Fruit fly (Drosophila melanogaster): ENCODE data around the gene CG34448.

The CG34448 gene

DNA sequence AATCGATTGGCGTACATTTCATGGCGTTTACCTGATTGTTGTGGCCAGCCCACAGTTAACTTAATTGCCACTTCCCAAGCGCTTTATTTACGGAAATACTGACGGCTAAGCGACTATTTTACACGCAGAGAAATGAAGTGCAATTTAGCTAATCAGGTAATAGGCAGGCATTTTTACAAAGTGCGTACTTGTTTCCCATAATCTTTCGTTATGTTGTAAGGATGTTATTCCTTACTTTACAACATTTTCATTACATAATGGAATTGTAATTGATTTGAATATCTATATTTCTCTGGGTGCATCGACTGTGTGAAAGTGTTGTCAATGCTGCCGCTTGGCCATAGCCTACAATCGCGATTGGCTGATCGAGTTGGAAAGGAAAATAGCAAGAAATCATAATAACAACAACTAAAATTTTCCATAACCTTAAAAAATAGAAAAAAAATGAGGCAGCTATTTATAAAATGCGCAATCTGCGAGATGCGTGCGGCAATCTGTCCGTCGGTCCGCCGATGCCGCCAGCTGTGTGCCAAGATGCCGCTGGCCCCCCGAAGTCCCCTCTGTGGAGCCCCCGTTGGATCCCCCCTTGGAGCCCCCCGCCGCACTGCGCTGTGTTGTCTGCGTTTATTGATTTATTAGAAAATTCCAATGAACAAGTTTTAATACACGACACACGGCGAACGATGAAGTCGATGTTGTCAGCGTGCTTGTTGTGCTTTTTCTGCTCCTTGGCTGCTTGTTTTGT is 8.9 kb upstream of the CG34448 start (continued):
- peak; percentile 30 for TF ChIP-seq trem (tag; optimal IDR thresholded peaks at IDR 0.05)
- TF ChIP-seq CG15601 (tag; optimal IDR thresholded peaks at IDR 0.05): no peak
- TF ChIP-seq CG12219 (GFP tag; optimal IDR thresholded peaks at IDR 0.05): peak; percentile 52
- peak; percentile 75 for TF ChIP-seq gem (tag; optimal IDR thresholded peaks at IDR 0.05)
- TF ChIP-seq sens (GFP tag): peak; percentile 89
- TF ChIP-seq Dp (GFP tag; optimal IDR thresholded peaks at IDR 0.05): no peak
- TF ChIP-seq CG3065 (GFP tag; optimal IDR thresholded peaks at IDR 0.05): no peak
- peak; percentile 18 for TF ChIP-seq zfh2 (GFP tag; optimal IDR thresholded peaks at IDR 0.05)
- TF ChIP-seq bab2 (GFP tag; optimal IDR thresholded peaks at IDR 0.05): peak; percentile 44
- TF ChIP-seq CG8478 (optimal IDR thresholded peaks at IDR 0.05): no peak
- TF ChIP-seq luna (GFP tag; optimal IDR thresholded peaks at IDR 0.05): no peak
- no peak for TF ChIP-seq Dip3 (GFP tag; optimal IDR thresholded peaks at IDR 0.05)
- TF ChIP-seq emc (GFP tag; optimal IDR thresholded peaks at IDR 0.05): no peak
- peak; percentile 8 for TF ChIP-seq CG9876 (GFP tag; optimal IDR thresholded peaks at IDR 0.05)
- TF ChIP-seq CG3163 (GFP tag; optimal IDR thresholded peaks at IDR 0.05): no peak
- no peak for TF ChIP-seq btn (GFP tag; optimal IDR thresholded peaks at IDR 0.05)
- peak; percentile 75 for TF ChIP-seq CG17359 (tag; optimal IDR thresholded peaks at IDR 0.05)
- 0 out of 2 replicates have a peak, but pooled peaks have one; percentile 15 for TF ChIP-seq seq (GFP tag; IDR thresholded peaks at IDR 0.05)
- TF ChIP-seq Med (GFP tag): peak; percentile 80
- TF ChIP-seq salm (tag; optimal IDR thresholded peaks at IDR 0.05): peak; percentile 31
- no peak for TF ChIP-seq CG1792 (GFP tag; optimal IDR thresholded peaks at IDR 0.05)
- no peak for TF ChIP-seq CG4404 (GFP tag; IDR thresholded peaks at IDR 0.05)
- no peak for TF ChIP-seq gfzf (GFP tag; optimal IDR thresholded peaks at IDR 0.05)
- TF ChIP-seq chinmo (GFP tag; IDR thresholded peaks at IDR 0.05; ENCODE audit: partially characterized antibody): no peak
- TF ChIP-seq Xrp1 (GFP tag; IDR thresholded peaks at IDR 0.05): peak; percentile 55; the same call in 1 of the 2 replicates
- no peak for TF ChIP-seq slou (GFP tag; optimal IDR thresholded peaks at IDR 0.05)
- TF ChIP-seq CG11456 (GFP tag; IDR thresholded peaks at IDR 0.05): peak; percentile 37; the same call in 1 of the 3 replicates
- TF ChIP-seq CG10654 (GFP tag; optimal IDR thresholded peaks at IDR 0.05): peak; percentile 26
- TF ChIP-seq CG11085 (GFP tag; IDR thresholded peaks at IDR 0.05): no peak
- TF ChIP-seq ro (GFP tag; IDR thresholded peaks at IDR 0.05): no peak
- no peak for TF ChIP-seq Hmx (GFP tag; optimal IDR thresholded peaks at IDR 0.05)
- no peak for TF ChIP-seq Spps (tag; optimal IDR thresholded peaks at IDR 0.05)
- TF ChIP-seq unpg (GFP tag; optimal IDR thresholded peaks at IDR 0.05): peak; percentile 71
- TF ChIP-seq NfI (GFP tag; optimal IDR thresholded peaks at IDR 0.05): peak; percentile 43
- TF ChIP-seq CkIIα-i1 (GFP tag; IDR thresholded peaks at IDR 0.05): no peak
- TF ChIP-seq CG32767 (GFP tag; IDR thresholded peaks at IDR 0.05): no peak
- peak; percentile 33 for TF ChIP-seq Hr39 (optimal IDR thresholded peaks at IDR 0.05)
- no peak for TF ChIP-seq twi (tag; optimal IDR thresholded peaks at IDR 0.05)
- TF ChIP-seq CG4730 (GFP tag; IDR thresholded peaks at IDR 0.05): no peak
- no peak for TF ChIP-seq CG15479 (GFP tag; optimal IDR thresholded peaks at IDR 0.05)
- 0 out of 3 replicates have a peak, but pooled peaks have one; percentile 28 for TF ChIP-seq CG11560 (tag; IDR thresholded peaks at IDR 0.05)
- TF ChIP-seq kay (GFP tag; optimal IDR thresholded peaks at IDR 0.05): no peak
- no peak for TF ChIP-seq CG31224 (GFP tag; IDR thresholded peaks at IDR 0.05)
- no peak for TF ChIP-seq CG7786 (GFP tag; optimal IDR thresholded peaks at IDR 0.05)
- no peak for TF ChIP-seq CG17912 (GFP tag; optimal IDR thresholded peaks at IDR 0.05)
- TF ChIP-seq sr (GFP tag; IDR thresholded peaks at IDR 0.05): peak; percentile 33; the same call in 1 of the 3 replicates
- no peak for TF ChIP-seq HLHmδ (GFP tag; optimal IDR thresholded peaks at IDR 0.05)
- no peak for TF ChIP-seq stwl (tag; optimal IDR thresholded peaks at IDR 0.05)
- TF ChIP-seq gsb-n (tag; optimal IDR thresholded peaks at IDR 0.05): no peak
- TF ChIP-seq CG10274 (GFP tag; optimal IDR thresholded peaks at IDR 0.05): no peak
- TF ChIP-seq so (GFP tag; IDR thresholded peaks at IDR 0.05): no peak
- TF ChIP-seq Nf-YB (GFP tag; optimal IDR thresholded peaks at IDR 0.05): no peak
